Worm (Caenorhabditis elegans) whole organism, midembryonic: ENCODE measurements around the gene Y54E2A.5.

Experiments
- T22C8.4 ChIP-seq: fragments of 200-800 bp; sonication (Bioruptor generic); IDR thresholded peaks from 2 replicates; pipeline ENCODE4 v1.3.6; 2022; ENCODE audit warnings: missing genetic modification characterization, missing compliant biosample characterization
- cog-1 ChIP-seq: sonication (generic microtip); optimal IDR thresholded peaks from 2 replicates; lab custom pipeline; 2016; ENCODE audit warnings: missing genetic modification characterization, missing compliant biosample characterization
- flt-1 ChIP-seq: fragments of 200-800 bp; sonication (Bioruptor generic); IDR thresholded peaks from 2 replicates; pipeline ENCODE4 v1.3.6; 2022; ENCODE audit warnings: missing genetic modification characterization, missing compliant biosample characterization
- klf-2 ChIP-seq: fragments of 200-800 bp; sonication (Bioruptor generic); conservative IDR thresholded peaks from 2 replicates; pipeline ENCODE4 v1.3.6; 2022; ENCODE audit warnings: missing genetic modification reagents, missing genetic modification characterization, missing compliant biosample characterization
- med-1 ChIP-seq: sonication (generic microtip); optimal IDR thresholded peaks from 2 replicates; lab custom pipeline; 2017; ENCODE audit warnings: missing genetic modification characterization, mild to moderate bottlenecking, missing compliant biosample characterization, antibody characterized with exemption, missing genetic modification reagents; ENCODE audit not compliant: insufficient read depth
- ref-1 ChIP-seq: fragments of 200-800 bp; sonication (Bioruptor generic); conservative IDR thresholded peaks from 2 replicates; pipeline ENCODE4 v1.3.6; 2022; ENCODE audit warnings: missing genetic modification reagents, missing genetic modification characterization, missing compliant biosample characterization
- tab-1 ChIP-seq: fragments of 200-800 bp; sonication (Bioruptor generic); IDR thresholded peaks from 2 replicates; pipeline ENCODE4 v1.3.6; 2022; ENCODE audit warnings: missing genetic modification characterization, missing compliant biosample characterization
- ztf-23 ChIP-seq: fragments of 200-800 bp; sonication (Bioruptor generic); IDR thresholded peaks from 2 replicates; pipeline ENCODE4 v1.3.6; 2022; ENCODE audit warnings: missing genetic modification reagents, missing genetic modification characterization, missing compliant biosample characterization
- ztf-29 ChIP-seq: fragments of 200-800 bp; sonication (Bioruptor generic); IDR thresholded peaks from 2 replicates; pipeline ENCODE4 v1.3.6; 2022; ENCODE audit warnings: missing genetic modification reagents, missing genetic modification characterization, missing compliant biosample characterization

Y54E2A.5 gene

DNA sequence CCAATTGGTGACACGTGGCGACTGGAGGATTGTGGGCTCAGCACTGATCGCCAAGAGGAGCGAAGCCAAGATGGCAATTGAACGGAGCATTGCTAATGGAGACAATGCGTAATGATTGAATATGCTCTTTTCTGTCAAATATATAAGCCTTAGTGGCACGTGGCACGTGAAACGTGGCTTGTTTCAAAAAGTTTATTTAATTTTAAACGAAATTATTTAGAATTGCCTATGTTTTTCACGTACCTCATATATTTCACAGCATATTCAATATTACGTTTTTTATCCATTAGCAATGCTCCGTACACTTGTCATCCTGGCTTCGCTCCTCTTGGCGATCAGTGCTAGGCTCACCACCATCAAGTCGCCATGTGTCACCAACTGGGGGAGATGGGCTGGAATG lies 28.3 kb upstream of the Y54E2A.5 start, which contains the start of gene Y54E2A.9:
Y54E2A.9 (minus strand) TSS at position 101 of the 400 bp plus-strand sequence.
- no peak for TF ChIP-seq flt-1 (GFP tag; lab: Robert Waterston, UW)
- TF ChIP-seq ztf-29 = no peak

DNA sequence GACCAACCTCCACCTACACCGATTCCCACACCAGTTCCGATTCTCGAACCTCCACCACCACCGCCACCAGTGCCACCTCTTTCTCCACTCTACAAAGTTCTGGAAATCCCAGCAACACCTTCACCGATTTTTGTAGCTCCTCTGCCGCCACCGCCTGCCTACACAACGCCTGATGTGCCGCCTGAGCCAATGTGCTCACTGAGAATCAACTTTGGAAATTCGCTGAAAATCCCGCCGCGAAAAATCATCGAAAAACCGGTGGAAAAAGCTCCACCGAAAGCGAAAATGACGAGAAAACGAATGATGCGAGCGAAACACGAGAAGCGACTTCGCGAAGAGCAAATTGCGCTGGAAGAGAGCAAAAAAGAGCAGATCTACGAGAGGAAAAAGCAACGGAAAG lies 22.2 kb upstream of the Y54E2A.5 start:
- no peak for TF ChIP-seq cog-1 (tag; lab: Kevin White, UChicago)
- no peak for TF ChIP-seq med-1 (GFP tag; lab: Kevin White, UChicago)
- TF ChIP-seq tab-1 (GFP tag; lab: Robert Waterston, UW) = no peak
- TF ChIP-seq klf-2 (GFP tag; lab: Robert Waterston, UW) = no peak

DNA sequence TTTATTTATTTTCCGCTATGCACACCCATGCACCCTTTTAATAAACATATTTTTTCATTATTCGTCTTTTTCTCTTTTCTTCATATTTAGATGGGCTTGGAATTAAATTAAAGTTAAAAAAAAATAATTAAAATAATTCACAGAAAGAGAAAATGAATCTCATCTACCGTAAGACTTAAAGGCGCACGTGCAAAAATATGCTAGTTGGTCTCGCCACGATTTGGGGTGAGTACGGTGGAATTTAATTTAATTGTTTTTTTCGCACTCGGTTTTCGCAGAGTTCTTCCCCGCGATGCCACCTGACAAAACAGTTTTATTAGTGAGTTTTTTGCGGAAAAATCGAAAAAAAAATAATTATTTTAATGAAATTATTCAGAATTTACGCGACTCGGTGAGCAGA lies 20.5 kb upstream of the Y54E2A.5 start, which contains the start of gene Y54E2A.8:
Y54E2A.8 (plus strand) TSS at position 254 of the 400 bp plus-strand sequence.
- TF ChIP-seq cog-1 (tag; lab: Kevin White, UChicago) = no peak
- TF ChIP-seq ref-1 (GFP tag; lab: Robert Waterston, UW) = no peak
- TF ChIP-seq T22C8.4 (GFP tag; lab: Robert Waterston, UW) = no peak
- no peak for TF ChIP-seq flt-1 (GFP tag; lab: Robert Waterston, UW)
- TF ChIP-seq med-1 (GFP tag; lab: Kevin White, UChicago) = no peak
- TF ChIP-seq klf-2 (GFP tag; lab: Robert Waterston, UW) = no peak
- TF ChIP-seq tab-1 (GFP tag; lab: Robert Waterston, UW) = no peak

DNA sequence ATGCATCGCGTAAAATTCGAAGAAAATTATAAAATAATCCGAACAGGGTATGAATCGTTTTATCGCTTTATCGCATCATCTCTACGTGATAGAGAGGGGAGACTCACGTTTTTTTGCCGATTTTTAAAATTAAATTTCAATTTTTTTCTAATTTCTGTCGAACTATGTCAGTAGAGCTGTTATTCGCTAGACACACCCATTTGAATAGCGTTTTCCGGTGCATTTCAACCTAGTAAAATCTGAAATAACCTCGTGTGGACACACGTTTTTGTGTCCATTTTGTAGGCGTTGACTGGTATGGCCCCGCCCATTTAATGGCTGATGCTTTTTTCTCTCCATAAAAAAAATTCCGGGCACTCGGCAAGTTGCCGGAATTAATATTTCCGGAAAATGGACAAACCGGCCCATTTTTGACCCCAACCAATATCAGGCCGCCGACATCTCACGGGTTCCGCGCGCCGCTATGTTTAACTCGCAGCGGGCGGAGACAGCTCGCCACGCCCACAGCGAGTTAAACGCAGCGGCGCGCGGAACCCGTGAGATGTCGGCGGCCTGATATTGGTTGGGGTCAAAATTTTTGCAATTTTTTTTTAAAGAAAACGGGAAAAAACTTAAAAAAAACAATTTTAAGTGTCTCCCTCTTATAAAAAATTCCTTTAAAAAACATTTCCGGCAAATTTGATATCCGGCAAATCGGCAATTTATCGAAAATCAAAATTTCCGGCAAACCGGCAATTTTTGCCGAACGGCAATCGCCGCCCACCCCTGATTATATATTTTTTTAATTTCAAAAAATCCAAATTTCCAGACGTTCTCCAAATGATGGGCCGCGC lies 15.6 kb upstream of the Y54E2A.5 start, which contains the start of gene Y54E2A.7:
Y54E2A.7 (minus strand) TSS at position 51 of the 833 bp plus-strand sequence.
- TF ChIP-seq flt-1 (GFP tag; lab: Robert Waterston, UW) = no peak
- TF ChIP-seq T22C8.4 (GFP tag; lab: Robert Waterston, UW) = no peak
- no peak for TF ChIP-seq ztf-29
- TF ChIP-seq tab-1 (GFP tag; lab: Robert Waterston, UW) = no peak
- no peak for TF ChIP-seq ztf-23 (GFP tag; lab: Robert Waterston, UW)
- no peak for TF ChIP-seq cog-1 (tag; lab: Kevin White, UChicago)
- TF ChIP-seq ref-1 (GFP tag; lab: Robert Waterston, UW) = no peak
- TF ChIP-seq klf-2 (GFP tag; lab: Robert Waterston, UW) = no peak
- TF ChIP-seq med-1 (GFP tag; lab: Kevin White, UChicago) = no peak

DNA sequence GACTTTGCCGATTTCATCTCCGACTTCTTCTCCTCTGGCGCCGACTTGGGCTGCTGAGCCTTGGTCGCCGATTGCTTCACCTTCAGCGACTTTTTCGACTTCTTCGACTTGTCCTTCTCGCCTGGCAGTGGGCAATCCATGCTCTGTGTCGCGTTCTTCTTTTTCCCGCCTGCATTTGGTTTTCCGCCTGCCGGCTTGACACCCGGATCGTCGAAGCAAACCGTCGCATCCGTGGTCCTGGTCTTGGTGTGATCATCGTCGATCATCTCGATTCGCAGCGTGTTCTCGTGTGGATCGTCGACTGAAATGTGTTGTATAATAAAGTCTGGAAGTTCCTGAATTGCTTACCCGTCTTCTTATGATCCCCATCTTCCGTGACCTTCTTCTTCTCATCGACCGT lies 14.5 kb upstream of the Y54E2A.5 start:
- no peak for TF ChIP-seq flt-1 (GFP tag; lab: Robert Waterston, UW)
- TF ChIP-seq ztf-23 (GFP tag; lab: Robert Waterston, UW) = no peak
- no peak for TF ChIP-seq ztf-29
- TF ChIP-seq ref-1 (GFP tag; lab: Robert Waterston, UW) = no peak
- no peak for TF ChIP-seq T22C8.4 (GFP tag; lab: Robert Waterston, UW)
- TF ChIP-seq cog-1 (tag; lab: Kevin White, UChicago) = no peak
- no peak for TF ChIP-seq klf-2 (GFP tag; lab: Robert Waterston, UW)
- no peak for TF ChIP-seq tab-1 (GFP tag; lab: Robert Waterston, UW)
- TF ChIP-seq med-1 (GFP tag; lab: Kevin White, UChicago) = no peak

DNA sequence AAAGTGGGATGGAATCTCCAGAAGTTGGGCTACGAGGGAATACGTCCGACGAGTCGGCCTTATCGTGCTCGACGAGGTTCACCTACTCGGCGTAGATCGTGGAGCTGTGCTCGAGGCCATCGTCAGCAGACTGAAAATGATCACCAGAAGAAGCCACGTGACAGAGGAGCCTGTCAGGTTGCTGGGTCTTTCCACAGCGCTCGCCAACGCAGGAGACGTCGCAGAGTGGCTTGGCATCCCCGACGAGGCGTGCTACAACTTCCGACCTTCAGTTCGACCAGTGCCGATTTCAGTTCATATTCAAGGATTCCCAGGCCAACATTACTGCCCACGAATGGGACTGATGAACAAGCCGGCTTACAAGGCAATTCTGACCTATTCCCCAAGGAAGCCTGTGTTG lies 13.5 kb upstream of the Y54E2A.5 start:
- TF ChIP-seq flt-1 (GFP tag; lab: Robert Waterston, UW) = no peak

DNA sequence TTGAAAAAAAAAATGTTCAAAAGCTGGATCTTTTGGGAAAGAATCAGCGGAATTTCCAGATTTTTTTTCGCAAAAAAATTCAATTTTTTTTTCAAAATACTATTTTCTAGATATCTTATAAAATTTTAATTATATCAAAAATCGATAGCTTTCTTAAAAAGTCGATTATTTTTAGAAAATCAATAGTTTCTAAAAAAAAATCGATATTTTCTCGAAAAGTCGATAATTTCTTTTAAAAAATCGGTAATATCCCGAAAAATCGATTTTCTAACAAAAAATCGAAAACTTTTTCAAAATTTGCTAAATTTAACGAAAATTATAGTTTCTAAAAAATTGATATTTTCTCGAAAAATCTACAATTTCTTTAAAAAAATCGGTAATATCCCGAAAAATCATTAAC lies 11.2 kb upstream of the Y54E2A.5 start:
- TF ChIP-seq klf-2 (GFP tag; lab: Robert Waterston, UW) (no peak), flt-1 (GFP tag; lab: Robert Waterston, UW) (no peak), med-1 (GFP tag; lab: Kevin White, UChicago) (no peak), ztf-29 (no peak), ztf-23 (GFP tag; lab: Robert Waterston, UW) (no peak), tab-1 (GFP tag; lab: Robert Waterston, UW) (no peak), ref-1 (GFP tag; lab: Robert Waterston, UW) (no peak), cog-1 (tag; lab: Kevin White, UChicago) (no peak), T22C8.4 (GFP tag; lab: Robert Waterston, UW) (no peak)

DNA sequence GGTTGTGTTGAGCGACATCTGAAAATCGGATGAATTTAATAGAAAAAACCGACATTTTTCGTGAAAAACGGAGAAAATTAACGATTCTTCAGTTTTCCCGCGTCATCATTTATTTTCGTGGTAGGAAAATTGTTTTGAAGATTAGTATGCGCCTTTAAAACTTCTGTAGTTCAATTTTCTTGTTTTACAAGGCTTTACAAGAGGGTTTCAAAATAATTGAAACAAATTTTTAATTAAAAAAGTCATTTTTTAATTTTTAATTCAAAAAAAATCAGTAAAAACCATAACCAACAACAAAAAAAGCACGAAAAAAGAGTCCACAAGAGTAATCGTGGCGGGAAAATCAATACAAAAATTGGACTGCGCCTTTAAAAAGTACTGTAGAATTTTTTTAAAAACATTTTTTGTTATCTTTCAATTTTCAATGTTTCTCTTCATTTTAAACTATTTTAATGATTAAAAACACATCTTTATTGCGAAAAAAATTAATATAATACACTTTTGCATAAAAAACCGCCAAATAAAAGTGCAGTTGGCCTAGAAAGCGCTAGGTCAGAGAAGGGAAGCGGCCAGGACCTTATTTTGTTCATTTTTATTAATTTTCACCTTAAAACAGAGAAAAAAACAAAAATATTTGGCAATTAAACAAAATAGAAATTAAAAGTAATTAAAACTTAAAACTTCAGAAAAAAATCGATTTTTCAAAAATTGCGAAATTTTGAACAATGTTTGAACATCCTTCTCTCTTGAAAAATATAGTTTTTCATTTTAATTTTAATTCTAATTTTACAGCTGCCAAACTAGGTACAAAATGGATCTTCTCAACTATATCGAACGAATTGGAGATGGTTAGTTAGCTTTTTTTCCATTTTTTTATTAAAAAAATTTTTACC lies 3.5 kb downstream of the Y54E2A.5 start, which contains the start of the genes tac-1 and Y54E2A.4:
tac-1 (minus strand) TSS at position 20 of the 893 bp plus-strand sequence.
Y54E2A.4 (plus strand) TSS at position 765 of the 893 bp plus-strand sequence.
- no peak for TF ChIP-seq cog-1 (tag; lab: Kevin White, UChicago)
- TF ChIP-seq ref-1 (GFP tag; lab: Robert Waterston, UW) = no peak
- TF ChIP-seq med-1 (GFP tag; lab: Kevin White, UChicago) = no peak
- no peak for TF ChIP-seq ztf-23 (GFP tag; lab: Robert Waterston, UW)
- TF ChIP-seq T22C8.4 (GFP tag; lab: Robert Waterston, UW) = no peak
- no peak for TF ChIP-seq ztf-29
- TF ChIP-seq flt-1 (GFP tag; lab: Robert Waterston, UW) = no peak
- TF ChIP-seq tab-1 (GFP tag; lab: Robert Waterston, UW) = no peak
- TF ChIP-seq klf-2 (GFP tag; lab: Robert Waterston, UW) = no peak

DNA sequence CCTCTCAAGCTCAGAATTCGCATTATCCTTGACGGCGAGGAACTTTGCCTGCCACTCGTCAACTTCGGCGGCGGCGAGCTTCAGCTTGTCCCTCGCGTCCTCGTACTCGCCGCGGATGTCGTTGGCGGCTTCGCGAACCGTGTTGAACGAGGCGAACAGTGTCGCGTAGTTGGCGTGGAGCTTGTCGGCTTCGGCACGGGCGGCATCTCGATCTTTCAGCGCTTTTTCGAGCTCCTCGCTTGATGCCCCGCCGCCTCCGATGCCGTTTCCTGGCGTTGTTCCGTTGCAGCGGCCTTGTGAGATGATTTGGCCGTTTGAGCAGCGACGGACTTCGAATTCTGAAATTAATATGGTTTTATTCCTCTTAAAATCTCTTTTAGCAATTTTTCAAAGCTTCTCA lies 4.4 kb downstream of the Y54E2A.5 start:
- TF ChIP-seq ref-1 (GFP tag; lab: Robert Waterston, UW) (no peak), ztf-23 (GFP tag; lab: Robert Waterston, UW) (no peak), ztf-29 (no peak), klf-2 (GFP tag; lab: Robert Waterston, UW) (no peak), T22C8.4 (GFP tag; lab: Robert Waterston, UW) (no peak), cog-1 (tag; lab: Kevin White, UChicago) (no peak), tab-1 (GFP tag; lab: Robert Waterston, UW) (no peak), flt-1 (GFP tag; lab: Robert Waterston, UW) (no peak), med-1 (GFP tag; lab: Kevin White, UChicago) (no peak)
